Worm (Caenorhabditis elegans) whole organism, L1 larva: ENCODE results near the gene T03G11.9.

Experiments
- egl-27 ChIP-seq, 2 experiments: fragments of 150-350 bp in 1 of 2; sonication (generic microtip); optimal IDR thresholded peaks; 3 replicates each; lab custom pipeline; 2017 to 2018; ENCODE audit warnings: missing biosample characterization in 2 of 2, missing genetic modification characterization in 2 of 2, missing genetic modification reagents in 2 of 2
- elt-3 ChIP-seq, 6 experiments: fragments of 150-350 bp in 1 of 6; sonication (generic microtip); optimal IDR thresholded peaks; 2 replicates each; lab custom pipeline; 2017 to 2018; ENCODE audit warnings: missing biosample characterization in 6 of 6, missing genetic modification characterization in 6 of 6, inconsistent platforms in 1 of 6
- lin-39 ChIP-seq: fragments of 150-350 bp; optimal IDR thresholded peaks from 2 replicates; lab custom pipeline; 2014; ENCODE audit warnings: missing biosample characterization, missing genetic modification reagents, missing genetic modification characterization
- snpc-4 ChIP-seq: fragments of 150-350 bp; optimal IDR thresholded peaks from 2 replicates; lab custom pipeline; 2014; ENCODE audit warnings: missing biosample characterization, missing genetic modification characterization
- vab-15 ChIP-seq: sonication (generic microtip); optimal IDR thresholded peaks from 2 replicates; lab custom pipeline; 2017; ENCODE audit warnings: missing genotype, mild to moderate bottlenecking, missing genetic modification characterization, missing compliant biosample characterization

DNA sequence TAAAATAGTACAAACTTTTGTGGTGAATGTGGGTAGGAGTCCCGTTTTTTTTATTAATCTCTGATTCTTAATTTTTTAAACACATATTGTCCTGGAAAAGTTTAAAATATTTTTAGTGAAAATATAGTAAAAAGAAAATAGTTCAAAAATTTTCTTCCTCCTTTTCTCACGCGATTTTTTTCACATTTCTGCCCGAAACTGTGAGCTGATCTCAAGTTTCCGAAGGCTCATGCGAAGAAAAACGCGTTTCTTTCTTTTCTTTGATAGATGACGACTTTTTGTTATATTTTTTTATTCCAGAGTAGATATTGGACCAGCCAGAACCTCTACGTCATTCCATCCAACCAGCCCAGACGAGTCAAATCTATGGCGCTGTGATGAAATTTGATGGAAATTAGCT, at the start of gene T03G11.9:
- TF ChIP-seq egl-27 (tag; optimal IDR thresholded peaks at IDR 0.05; lab: Kevin White, UChicago) (no peak), elt-3 (tag; optimal IDR thresholded peaks at IDR 0.05; lab: Kevin White, UChicago) (no peak), lin-39 (tag; lab: Kevin White, UChicago) (no peak), snpc-4 (tag; lab: Kevin White, UChicago) (no peak), vab-15 (no peak)
